Fruit fly (Drosophila melanogaster) whole organism, embryonic: Measurements from ENCODE around the gene alphaSnap.

Experiments used
- Ada2b ChIP-seq: fragments of 200-800 bp; sonication (Bioruptor generic); IDR thresholded peaks from 2 replicates; pipeline ENCODE4 v1.3.6; 2022; ENCODE audit warnings: missing biosample characterization, missing genetic modification characterization
- BEAF-32 ChIP-seq: fragments of 200-800 bp; sonication (Bioruptor generic); optimal IDR thresholded peaks from 3 replicates; lab custom pipeline; 2017; ENCODE audit warnings: missing biosample characterization, missing genetic modification characterization, mild to moderate bottlenecking, moderate library complexity, missing genetic modification reagents
- CG10267 ChIP-seq: fragments of 200-800 bp; sonication (Bioruptor generic); optimal IDR thresholded peaks from 2 replicates; lab custom pipeline; 2018; ENCODE audit warnings: missing biosample characterization, mild to moderate bottlenecking, missing genetic modification characterization, moderate library complexity
- CG12104 ChIP-seq: fragments of 200-800 bp; sonication (Bioruptor generic); optimal IDR thresholded peaks from 3 replicates; lab custom pipeline; 2016; ENCODE audit warnings: missing biosample characterization, missing genetic modification characterization
- CG13287 ChIP-seq: fragments of 200-800 bp; sonication (Bioruptor generic); IDR thresholded peaks from 2 replicates; pipeline ENCODE4 v1.3.6; 2022; ENCODE audit warnings: missing biosample characterization, missing genetic modification characterization; ENCODE audit not compliant: partially characterized antibody
- CG14441 ChIP-seq: fragments of 200-800 bp; sonication (Bioruptor generic); IDR thresholded peaks from 2 replicates; pipeline ENCODE4 v1.3.6; 2022; ENCODE audit warnings: missing biosample characterization, missing genetic modification characterization
- CG15011 ChIP-seq: fragments of 200-800 bp; sonication (Bioruptor generic); optimal IDR thresholded peaks from 3 replicates; lab custom pipeline; 2018; ENCODE audit warnings: missing biosample characterization, mild to moderate bottlenecking, missing genetic modification characterization
- CG15073 ChIP-seq: fragments of 200-800 bp; sonication (Bioruptor generic); optimal IDR thresholded peaks from 2 replicates; lab custom pipeline; 2016; ENCODE audit warnings: missing biosample characterization, missing genetic modification characterization
- CG17359 ChIP-seq: fragments of 200-800 bp; sonication (Bioruptor generic); optimal IDR thresholded peaks from 3 replicates; lab custom pipeline; 2018; ENCODE audit warnings: missing biosample characterization, mild to moderate bottlenecking, missing genetic modification characterization, moderate library complexity
- CG17385 ChIP-seq: fragments of 200-800 bp; sonication (Bioruptor generic); optimal IDR thresholded peaks from 3 replicates; lab custom pipeline; 2018; ENCODE audit warnings: missing biosample characterization, mild to moderate bottlenecking, missing genetic modification characterization
- CG17568 ChIP-seq: fragments of 200-800 bp; sonication (Bioruptor generic); optimal IDR thresholded peaks from 2 replicates; lab custom pipeline; 2018; ENCODE audit warnings: missing biosample characterization, mild to moderate bottlenecking, missing genetic modification characterization, moderate library complexity
- CG34376 ChIP-seq: fragments of 200-800 bp; sonication (Bioruptor generic); optimal IDR thresholded peaks from 2 replicates; lab custom pipeline; 2018; ENCODE audit warnings: missing biosample characterization, mild to moderate bottlenecking, missing genetic modification characterization
- CG43689 ChIP-seq: fragments of 200-800 bp; sonication (Bioruptor generic); IDR thresholded peaks from 2 replicates; pipeline ENCODE4 v1.3.6; 2022; ENCODE audit warnings: missing biosample characterization, missing genetic modification characterization
- CG4707 ChIP-seq: fragments of 200-800 bp; sonication (Bioruptor generic); optimal IDR thresholded peaks from 2 replicates; lab custom pipeline; 2018; ENCODE audit warnings: missing biosample characterization, mild to moderate bottlenecking, missing genetic modification characterization, moderate library complexity
- CG7839 ChIP-seq: fragments of 200-800 bp; sonication (Bioruptor generic); optimal IDR thresholded peaks from 3 replicates; lab custom pipeline; 2018; ENCODE audit warnings: missing biosample characterization, mild to moderate bottlenecking, missing genetic modification characterization, moderate library complexity
- CG8281 ChIP-seq: fragments of 200-800 bp; sonication (Bioruptor generic); optimal IDR thresholded peaks from 2 replicates; lab custom pipeline; 2018; ENCODE audit warnings: missing biosample characterization, mild to moderate bottlenecking, missing genetic modification characterization, moderate library complexity
- CG9727 ChIP-seq: fragments of 200-800 bp; sonication (Bioruptor generic); optimal IDR thresholded peaks from 3 replicates; lab custom pipeline; 2017; ENCODE audit warnings: missing biosample characterization, mild to moderate bottlenecking, missing genetic modification characterization
- CHES-1-like ChIP-seq: fragments of 200-800 bp; sonication (Bioruptor generic); optimal IDR thresholded peaks from 2 replicates; lab custom pipeline; 2016; ENCODE audit warnings: missing biosample characterization, missing genetic modification characterization
- CTCF ChIP-seq: fragments of 200-800 bp; sonication (Bioruptor generic); optimal IDR thresholded peaks from 2 replicates; lab custom pipeline; 2017; ENCODE audit warnings: missing biosample characterization, mild to moderate bottlenecking, missing genetic modification characterization, moderate library complexity
- Dfd ChIP-seq, 2 experiments: fragments of >200 bp; optimal IDR thresholded peaks; 2 replicates each; lab custom pipeline; 2017; ENCODE audit warnings: missing biosample characterization in 2 of 2, missing genetic modification characterization in 2 of 2
- Drgx ChIP-seq: fragments of 200-800 bp; sonication (Bioruptor generic); IDR thresholded peaks from 2 replicates; pipeline ENCODE4 v1.3.6; 2022; ENCODE audit warnings: missing biosample characterization, missing genetic modification characterization
- ERR ChIP-seq: fragments of 200-800 bp; sonication (Bioruptor generic); optimal IDR thresholded peaks from 2 replicates; lab custom pipeline; 2016; ENCODE audit warnings: missing biosample characterization, missing genetic modification characterization
- Eip74EF ChIP-seq, 2 experiments: fragments of 200-800 bp in 1 of 2; fragments of >200 bp in 1 of 2; sonication (Bioruptor generic) in 1 of 2; optimal IDR thresholded peaks; 2 replicates each; lab custom pipeline; 2017 to 2019; ENCODE audit warnings: missing biosample characterization in 2 of 2, missing genetic modification characterization in 2 of 2, mild to moderate bottlenecking in 1 of 2, moderate library complexity in 1 of 2
- Hr39 ChIP-seq: fragments of >200 bp; optimal IDR thresholded peaks from 2 replicates; lab custom pipeline; 2017
- Hr51 ChIP-seq, 2 experiments: fragments of 200-800 bp; sonication (Bioruptor generic); optimal IDR thresholded peaks; 2 replicates in 1 of 2; 3 replicates in 1 of 2; lab custom pipeline; 2016 to 2018; ENCODE audit warnings: missing biosample characterization in 2 of 2, missing genetic modification characterization in 2 of 2, mild to moderate bottlenecking in 1 of 2, moderate library complexity in 1 of 2
- Lhr ChIP-seq: fragments of 200-800 bp; sonication (Bioruptor generic); optimal IDR thresholded peaks from 3 replicates; lab custom pipeline; 2017; ENCODE audit warnings: mild to moderate bottlenecking, missing biosample characterization, missing genetic modification reagents, missing genetic modification characterization
- Lim3 ChIP-seq: fragments of 200-800 bp; sonication (Bioruptor generic); IDR thresholded peaks from 2 replicates; pipeline ENCODE4 v1.3.6; 2022; ENCODE audit warnings: missing biosample characterization, missing genetic modification characterization
- Mad ChIP-seq: fragments of 200-800 bp; sonication (Bioruptor generic); optimal IDR thresholded peaks from 2 replicates; lab custom pipeline; 2016; ENCODE audit warnings: missing biosample characterization, missing genetic modification characterization
- Med ChIP-seq: fragments of 200-800 bp; sonication (Bioruptor generic); peaks from one replicate; lab custom pipeline; 2016; ENCODE audit warnings: missing biosample characterization, missing genetic modification characterization, mild to moderate bottlenecking, inconsistent platforms, moderate library complexity
- NC2β ChIP-seq: fragments of 200-800 bp; sonication (Bioruptor generic); optimal IDR thresholded peaks from 2 replicates; lab custom pipeline; 2016; ENCODE audit warnings: missing biosample characterization, missing genetic modification characterization
- Ptx1 ChIP-seq: fragments of 200-800 bp; sonication (Bioruptor generic); IDR thresholded peaks from 2 replicates; pipeline ENCODE4 v1.3.6; 2022; ENCODE audit warnings: missing biosample characterization, missing genetic modification characterization
- Rx ChIP-seq: fragments of 200-800 bp; sonication (Bioruptor generic); IDR thresholded peaks from 2 replicates; pipeline ENCODE4 v1.3.6; 2022; ENCODE audit warnings: missing biosample characterization, missing genetic modification characterization
- Six4 ChIP-seq: fragments of 200-800 bp; sonication (Bioruptor generic); optimal IDR thresholded peaks from 2 replicates; lab custom pipeline; 2016; ENCODE audit warnings: missing biosample characterization, missing genetic modification characterization
- aop ChIP-seq: fragments of 200-800 bp; sonication (Bioruptor generic); IDR thresholded peaks from 2 replicates; pipeline ENCODE4 v1.3.6; 2022; ENCODE audit warnings: missing biosample characterization, missing genetic modification characterization
- bcd ChIP-seq: fragments of 200-800 bp; sonication (Bioruptor generic); optimal IDR thresholded peaks from 2 replicates; lab custom pipeline; 2017; ENCODE audit warnings: missing biosample characterization, mild to moderate bottlenecking, missing genetic modification characterization
- dan ChIP-seq: fragments of 200-800 bp; sonication (Bioruptor generic); IDR thresholded peaks from 2 replicates; pipeline ENCODE4 v1.3.6; 2022; ENCODE audit warnings: missing biosample characterization, missing genetic modification characterization
- disco-r ChIP-seq: fragments of 200-800 bp; sonication (Bioruptor generic); optimal IDR thresholded peaks from 2 replicates; lab custom pipeline; 2016; ENCODE audit warnings: missing biosample characterization, missing genetic modification characterization
- esg ChIP-seq: fragments of 200-800 bp; sonication (Bioruptor generic); conservative IDR thresholded peaks from 2 replicates; pipeline ENCODE4 v1.3.6; 2022; ENCODE audit warnings: missing biosample characterization, missing genetic modification characterization
- ewg ChIP-seq: fragments of 200-800 bp; sonication (Bioruptor generic); optimal IDR thresholded peaks from 3 replicates; lab custom pipeline; 2017; ENCODE audit warnings: mild to moderate bottlenecking, missing biosample characterization, missing genetic modification reagents, missing genetic modification characterization
- eyg ChIP-seq: fragments of 200-800 bp; sonication (Bioruptor generic); optimal IDR thresholded peaks from 3 replicates; lab custom pipeline; 2016; ENCODE audit warnings: missing biosample characterization, missing genetic modification characterization
- gfzf ChIP-seq: fragments of 200-800 bp; sonication (Bioruptor generic); optimal IDR thresholded peaks from 2 replicates; lab custom pipeline; 2016; ENCODE audit warnings: missing biosample characterization, mild to moderate bottlenecking, missing genetic modification characterization, moderate library complexity
- gro ChIP-seq: fragments of 200-800 bp; sonication (Bioruptor generic); optimal IDR thresholded peaks from 2 replicates; lab custom pipeline; 2016; ENCODE audit warnings: missing biosample characterization, missing genetic modification characterization
- ham ChIP-seq: fragments of 200-800 bp; sonication (Bioruptor generic); IDR thresholded peaks from 2 replicates; pipeline ENCODE4 v1.3.6; 2022; ENCODE audit warnings: missing biosample characterization, missing genetic modification characterization
- her ChIP-seq: fragments of 200-800 bp; sonication (Bioruptor generic); optimal IDR thresholded peaks from 2 replicates; lab custom pipeline; 2016; ENCODE audit warnings: missing biosample characterization, missing genetic modification characterization
- ken ChIP-seq: fragments of 200-800 bp; sonication (Bioruptor generic); IDR thresholded peaks from 3 replicates; pipeline ENCODE4 v1.3.6; 2022; ENCODE audit warnings: missing biosample characterization, missing genetic modification characterization
- nmo ChIP-seq: fragments of 200-800 bp; sonication (Bioruptor generic); optimal IDR thresholded peaks from 2 replicates; lab custom pipeline; 2018; ENCODE audit warnings: missing biosample characterization, mild to moderate bottlenecking, missing genetic modification characterization, moderate library complexity
- oc ChIP-seq: fragments of 200-800 bp; sonication (Bioruptor generic); optimal IDR thresholded peaks from 2 replicates; lab custom pipeline; 2018; ENCODE audit warnings: missing biosample characterization, mild to moderate bottlenecking, missing genetic modification characterization, moderate library complexity
- stwl ChIP-seq: fragments of 200-800 bp; sonication (Bioruptor generic); optimal IDR thresholded peaks from 3 replicates; lab custom pipeline; 2018; ENCODE audit warnings: missing biosample characterization, mild to moderate bottlenecking, missing genetic modification characterization, moderate library complexity
- unpg ChIP-seq: fragments of 200-800 bp; sonication (Bioruptor generic); optimal IDR thresholded peaks from 3 replicates; lab custom pipeline; 2018; ENCODE audit warnings: missing biosample characterization, mild to moderate bottlenecking, missing genetic modification characterization, moderate library complexity

Gene alphaSnap

DNA sequence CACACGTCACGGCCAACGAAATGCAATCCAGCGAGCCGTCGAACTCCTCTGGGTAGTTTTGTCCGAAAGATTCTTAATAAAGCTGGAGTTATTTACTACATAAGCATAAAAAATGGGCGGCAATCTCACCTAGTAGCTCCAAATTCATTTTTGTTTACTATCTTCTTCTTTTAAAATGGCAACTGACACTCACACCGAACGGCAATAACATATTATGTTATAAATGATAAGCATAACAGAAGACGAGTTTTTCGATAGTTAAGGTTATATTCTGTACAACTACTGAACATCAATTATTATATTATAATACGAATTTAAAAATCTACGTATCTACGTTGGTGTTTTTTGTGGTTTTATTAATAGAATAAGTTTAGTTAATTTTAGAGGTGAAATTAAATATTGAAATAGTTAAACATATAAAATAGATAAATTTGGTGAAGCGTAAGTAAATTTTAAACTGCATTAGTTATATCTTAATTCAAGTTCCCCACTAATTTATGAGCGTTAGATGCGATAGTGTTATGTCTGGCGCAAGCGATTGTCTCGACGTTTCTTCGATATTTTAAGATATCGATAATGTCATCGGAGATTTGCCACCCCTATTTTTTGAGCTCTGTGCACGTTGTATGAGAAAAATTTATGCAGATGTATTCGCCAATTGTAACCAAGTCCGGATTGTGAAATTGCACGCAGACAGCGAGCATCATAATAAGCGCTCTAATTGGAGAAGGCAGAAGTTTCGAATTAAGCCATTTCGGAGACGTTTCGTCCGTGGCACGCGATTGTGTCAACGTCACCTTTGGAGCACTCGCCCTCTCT is 34.5 kb downstream of the alphaSnap start, which contains the start of the genes Rbbp5 and eRF1 (continued):
- peak; percentile 66 for TF ChIP-seq Six4 (GFP tag; lab: Kevin White, UChicago)
- peak; percentile 56 for TF ChIP-seq Lhr
- no peak for TF ChIP-seq dan (GFP tag; lab: Robert Waterston, UW)
- peak; percentile 24 for TF ChIP-seq CG34376 (GFP tag; lab: Kevin White, UChicago)
- peak; percentile 80 for TF ChIP-seq CG10267
- TF ChIP-seq CG17359 (tag; lab: Kevin White, UChicago): peak; percentile 69
- peak; percentile 92 for TF ChIP-seq Med
- TF ChIP-seq eyg (GFP tag; lab: Kevin White, UChicago): no peak
- TF ChIP-seq her (GFP tag; lab: Kevin White, UChicago): peak; percentile 7
- no peak for TF ChIP-seq Dfd (GFP tag; optimal IDR thresholded peaks at IDR 0.05; lab: Kevin White, UChicago)
- peak; percentile 73 for TF ChIP-seq unpg (GFP tag; lab: Kevin White, UChicago)
- TF ChIP-seq gfzf (GFP tag; lab: Kevin White, UChicago): no peak
- no peak; the same call in 2 of the 3 replicates for TF ChIP-seq ken
- TF ChIP-seq CG17568 (GFP tag; lab: Kevin White, UChicago): no peak
- TF ChIP-seq BEAF-32 (GFP tag; lab: Kevin White, UChicago): peak; percentile 95
- TF ChIP-seq Lim3: no peak
- TF ChIP-seq esg (GFP tag; lab: Robert Waterston, UW): peak; percentile 75; the same call in 1 of the 2 replicates
- no peak for TF ChIP-seq disco-r
- peak; percentile 86 for TF ChIP-seq CG13287 (GFP tag; lab: Robert Waterston, UW)
- peak in 1 of 2 experiments; percentile 3 for TF ChIP-seq Eip74EF (GFP tag; optimal IDR thresholded peaks at IDR 0.05; lab: Kevin White, UChicago)
- peak; percentile 70 for TF ChIP-seq bcd (GFP tag; lab: Kevin White, UChicago)
- peak; percentile 16 for TF ChIP-seq ERR (GFP tag; lab: Kevin White, UChicago)
- peak; percentile 57; the same call in 1 of the 2 replicates for TF ChIP-seq Ada2b (GFP tag; lab: Robert Waterston, UW)
- no peak for TF ChIP-seq CG7839
- no peak for TF ChIP-seq Hr39 (lab: Kevin White, UChicago)
- peak; percentile 41 for TF ChIP-seq stwl
- TF ChIP-seq CG15073 (GFP tag; lab: Kevin White, UChicago): no peak
- TF ChIP-seq CG12104: peak; percentile 60
- TF ChIP-seq CG9727 (GFP tag; lab: Kevin White, UChicago): peak; percentile 77
- TF ChIP-seq CG14441: peak; percentile 75
- peak; percentile 54 for TF ChIP-seq Mad (GFP tag; lab: Kevin White, UChicago)
- TF ChIP-seq CG4707 (GFP tag; lab: Kevin White, UChicago): no peak
- peak; percentile 81 for TF ChIP-seq Ptx1 (GFP tag; lab: Robert Waterston, UW)
- TF ChIP-seq CG17385 (GFP tag; lab: Kevin White, UChicago): peak; percentile 95
- peak; percentile 56; the same call in 1 of the 2 replicates for TF ChIP-seq Rx
- TF ChIP-seq nmo (GFP tag; lab: Kevin White, UChicago): peak; percentile 85
- peak; percentile 16 for TF ChIP-seq CHES-1-like (GFP tag; lab: Kevin White, UChicago)
- peak; percentile 47; the same call in 1 of the 2 replicates for TF ChIP-seq ham (GFP tag; lab: Robert Waterston, UW)
- TF ChIP-seq CG8281 (tag; lab: Kevin White, UChicago): no peak
- TF ChIP-seq Hr51 (GFP tag; optimal IDR thresholded peaks at IDR 0.05; lab: Kevin White, UChicago): peak; percentile 39 to 68
- peak; percentile 48 for TF ChIP-seq ewg
- no peak for TF ChIP-seq oc
- peak; percentile 43; the same call in 1 of the 2 replicates for TF ChIP-seq CG43689
- TF ChIP-seq CG15011 (GFP tag; lab: Kevin White, UChicago): no peak
- TF ChIP-seq gro: peak; percentile 14
- TF ChIP-seq NC2β (GFP tag; lab: Kevin White, UChicago): no peak
- no peak for TF ChIP-seq CTCF
- TF ChIP-seq aop (GFP tag; lab: Robert Waterston, UW): no peak
- TF ChIP-seq Drgx (GFP tag; lab: Robert Waterston, UW): no peak
